Fruit fly (Drosophila melanogaster): ENCODE data around the gene rdx.

rdx gene

dm6 chr3R:14052182-14053036, 20.6 kb upstream of the rdx start (continued):
- TF ChIP-seq Ssrp (tag; optimal IDR thresholded peaks at IDR 0.05) (peak; percentile 64), sens (GFP tag) (peak; percentile 94), ci (GFP tag; IDR thresholded peaks at IDR 0.05) (peak; percentile 59; the same call in 1 of the 3 replicates), tin (GFP tag; optimal IDR thresholded peaks at IDR 0.05) (peak; percentile 70), CG15073 (GFP tag; optimal IDR thresholded peaks at IDR 0.05) (no peak), CG13894 (tag; optimal IDR thresholded peaks at IDR 0.05) (peak; percentile 69), ara (GFP tag; IDR thresholded peaks at IDR 0.05) (no peak; the same call in 1 of the 2 replicates), her (GFP tag; optimal IDR thresholded peaks at IDR 0.05) (peak; percentile 82), vfl (GFP tag; optimal IDR thresholded peaks at IDR 0.05) (peak; percentile 88), CG43689 (GFP tag; IDR thresholded peaks at IDR 0.05) (no peak), Doc2 (GFP tag; IDR thresholded peaks at IDR 0.05) (peak; percentile 40; the same call in 1 of the 2 replicates), CG12744 (GFP tag; optimal IDR thresholded peaks at IDR 0.05) (peak; percentile 73), CG6765 (GFP tag; optimal IDR thresholded peaks at IDR 0.05) (peak; percentile 67), chinmo (GFP tag; IDR thresholded peaks at IDR 0.05; ENCODE audit: partially characterized antibody) (peak; percentile 87; the same call in 2 of the 4 replicates), CG14860 (GFP tag; IDR thresholded peaks at IDR 0.05; ENCODE audit: partially characterized antibody) (no peak), CG10366 (GFP tag; IDR thresholded peaks at IDR 0.05) (peak; percentile 72), corto (GFP tag; optimal IDR thresholded peaks at IDR 0.05) (no peak), BEAF-32 (GFP tag; optimal IDR thresholded peaks at IDR 0.05) (no peak), jing (GFP tag; optimal IDR thresholded peaks at IDR 0.05) (peak; percentile 25), CG30431 (GFP tag; optimal IDR thresholded peaks at IDR 0.05) (peak; percentile 61), slp2 (GFP tag; optimal IDR thresholded peaks at IDR 0.05) (peak; percentile 66), dati (GFP tag; IDR thresholded peaks at IDR 0.05) (peak; percentile 61), CG11398 (GFP tag; optimal IDR thresholded peaks at IDR 0.05) (peak; percentile 77)

dm6 chr3R:14051391-14051852, 19.6 kb upstream of the rdx start:
- TF ChIP-seq CG8388 (GFP tag; optimal IDR thresholded peaks at IDR 0.05) (no peak), NK7.1 (GFP tag; optimal IDR thresholded peaks at IDR 0.05) (no peak), CG2129 (GFP tag; IDR thresholded peaks at IDR 0.05; ENCODE audit: partially characterized antibody) (no peak), CG10209 (GFP tag; optimal IDR thresholded peaks at IDR 0.05) (no peak), CG12769 (tag; optimal IDR thresholded peaks at IDR 0.05) (peak; percentile 39), CG4282 (GFP tag; optimal IDR thresholded peaks at IDR 0.05) (no peak), peb (GFP tag; IDR thresholded peaks at IDR 0.05) (no peak), CG17359 (tag; optimal IDR thresholded peaks at IDR 0.05) (no peak), ind (GFP tag; optimal IDR thresholded peaks at IDR 0.05) (no peak), CG31441 (GFP tag; IDR thresholded peaks at IDR 0.05) (no peak), ab (GFP tag; optimal IDR thresholded peaks at IDR 0.05) (no peak), danr (GFP tag; IDR thresholded peaks at IDR 0.05) (no peak), hbn (GFP tag; IDR thresholded peaks at IDR 0.05; ENCODE audit: partially characterized antibody) (no peak), eve (GFP tag; optimal IDR thresholded peaks at IDR 0.05) (peak in 1 of 2 experiments; percentile 73), Taf1 (GFP tag; IDR thresholded peaks at IDR 0.05) (no peak), CG17385 (GFP tag; optimal IDR thresholded peaks at IDR 0.05) (no peak), inv (GFP tag; IDR thresholded peaks at IDR 0.05; ENCODE audit: partially characterized antibody) (no peak), CG13624 (GFP tag; optimal IDR thresholded peaks at IDR 0.05) (peak; percentile 99), fd3F (GFP tag; optimal IDR thresholded peaks at IDR 0.05) (no peak), mam (GFP tag; optimal IDR thresholded peaks at IDR 0.05) (no peak), CG10979 (tag; optimal IDR thresholded peaks at IDR 0.05) (no peak), CG12299 (tag; optimal IDR thresholded peaks at IDR 0.05) (no peak), croc (GFP tag; conservative IDR thresholded peaks at IDR 0.05) (no peak), MBD-R2 (GFP tag; IDR thresholded peaks at IDR 0.05) (no peak), exex (tag; optimal IDR thresholded peaks at IDR 0.05) (peak; percentile 32), NFAT (GFP tag; IDR thresholded peaks at IDR 0.05) (peak; percentile 42; the same call in 1 of the 2 replicates), NC2β (GFP tag; optimal IDR thresholded peaks at IDR 0.05) (no peak)

Data from whole organism, embryonic.